Fruit fly (Drosophila melanogaster) whole organism, prepupa: Measurements from ENCODE around the gene ATbp.

Experiments used
- Blimp-1 ChIP-seq: fragments of 200-800 bp; sonication (Bioruptor generic); optimal IDR thresholded peaks from 3 replicates; lab custom pipeline; 2017; ENCODE audit warnings: missing biosample characterization, missing genetic modification characterization, mild to moderate bottlenecking, moderate library complexity, missing genetic modification reagents
- CG11902 ChIP-seq: fragments of 200-800 bp; sonication (Bioruptor generic); optimal IDR thresholded peaks from 3 replicates; lab custom pipeline; 2016; ENCODE audit warnings: missing biosample characterization, missing genetic modification characterization
- CG3032 ChIP-seq: fragments of 200-800 bp; optimal IDR thresholded peaks from 2 replicates; lab custom pipeline; 2019; ENCODE audit warnings: missing biosample characterization, mild to moderate bottlenecking, missing genetic modification characterization, moderate library complexity
- CG6792 ChIP-seq: fragments of 200-800 bp; sonication (Bioruptor generic); optimal IDR thresholded peaks from 3 replicates; lab custom pipeline; 2016; ENCODE audit warnings: missing biosample characterization, missing genetic modification characterization
- CG6808 ChIP-seq: fragments of 200-800 bp; sonication (Bioruptor generic); optimal IDR thresholded peaks from 3 replicates; lab custom pipeline; 2017; ENCODE audit warnings: missing biosample characterization, missing genetic modification characterization, mild to moderate bottlenecking, moderate library complexity, missing genetic modification reagents
- CG6854 ChIP-seq: fragments of 200-800 bp; sonication (Bioruptor generic); optimal IDR thresholded peaks from 2 replicates; lab custom pipeline; 2017; ENCODE audit warnings: missing biosample characterization, mild to moderate bottlenecking, missing genetic modification characterization
- Gug ChIP-seq: fragments of 200-800 bp; sonication (Bioruptor generic); IDR thresholded peaks from 2 replicates; pipeline ENCODE4 v1.3.6; 2022; ENCODE audit warnings: missing biosample characterization, missing genetic modification characterization
- Hr38 ChIP-seq: sonication (Bioruptor generic); optimal IDR thresholded peaks from 2 replicates; lab custom pipeline; 2016; ENCODE audit warnings: missing biosample characterization, missing genetic modification characterization
- acj6 ChIP-seq: fragments of 200-800 bp; sonication (Bioruptor generic); optimal IDR thresholded peaks from 3 replicates; lab custom pipeline; 2016; ENCODE audit warnings: missing biosample characterization, missing genetic modification characterization
- eg ChIP-seq: fragments of 200-800 bp; sonication (Bioruptor generic); IDR thresholded peaks from 3 replicates; pipeline ENCODE4 v1.3.6; 2022; ENCODE audit warnings: missing biosample characterization, missing genetic modification characterization
- pdm3 ChIP-seq: fragments of 200-800 bp; sonication (Bioruptor generic); optimal IDR thresholded peaks from 3 replicates; lab custom pipeline; 2016; ENCODE audit warnings: missing biosample characterization, missing genetic modification characterization
- salr ChIP-seq, 2 experiments: fragments of 200-800 bp; sonication (Bioruptor generic); optimal IDR thresholded peaks; 3 replicates each; lab custom pipeline; 2016 to 2018; ENCODE audit warnings: missing biosample characterization in 2 of 2, missing genetic modification characterization in 2 of 2, mild to moderate bottlenecking in 1 of 2
- ss ChIP-seq, 2 experiments: fragments of 200-800 bp; sonication (Bioruptor generic); optimal IDR thresholded peaks; 2 replicates in 1 of 2; 3 replicates in 1 of 2; lab custom pipeline; 2017 to 2018; ENCODE audit warnings: mild to moderate bottlenecking in 2 of 2, missing biosample characterization in 2 of 2, missing genetic modification characterization in 2 of 2, moderate library complexity in 1 of 2
- vri ChIP-seq: fragments of 200-800 bp; sonication (Bioruptor generic); optimal IDR thresholded peaks from 3 replicates; lab custom pipeline; 2016; ENCODE audit warnings: missing biosample characterization, mild to moderate bottlenecking, missing genetic modification characterization

- TF ChIP-seq Gug (GFP tag; lab: Robert Waterston, UW) (no peak), acj6 (GFP tag; lab: Kevin White, UChicago) (no peak), pdm3 (no peak), Blimp-1 (no peak), eg (GFP tag; lab: Robert Waterston, UW) (no peak), CG6808 (GFP tag; lab: Kevin White, UChicago) (no peak), CG6792 (GFP tag; lab: Kevin White, UChicago) (no peak), Hr38 (no peak), CG3032 (tag; lab: Kevin White, UChicago) (no peak), CG6854 (no peak), CG11902 (GFP tag; lab: Kevin White, UChicago) (no peak), vri (GFP tag; lab: Kevin White, UChicago) (no peak), ss (GFP tag; optimal IDR thresholded peaks at IDR 0.05; lab: Kevin White, UChicago) (no peak), salr (GFP tag; optimal IDR thresholded peaks at IDR 0.05; lab: Kevin White, UChicago) (no peak)
Observed at dm6 chrX:23097250-23097649, 8.6 kb upstream of the ATbp start.
